ENCODE assay signal across 1 worm cellular context in the genomic region with DNA sequence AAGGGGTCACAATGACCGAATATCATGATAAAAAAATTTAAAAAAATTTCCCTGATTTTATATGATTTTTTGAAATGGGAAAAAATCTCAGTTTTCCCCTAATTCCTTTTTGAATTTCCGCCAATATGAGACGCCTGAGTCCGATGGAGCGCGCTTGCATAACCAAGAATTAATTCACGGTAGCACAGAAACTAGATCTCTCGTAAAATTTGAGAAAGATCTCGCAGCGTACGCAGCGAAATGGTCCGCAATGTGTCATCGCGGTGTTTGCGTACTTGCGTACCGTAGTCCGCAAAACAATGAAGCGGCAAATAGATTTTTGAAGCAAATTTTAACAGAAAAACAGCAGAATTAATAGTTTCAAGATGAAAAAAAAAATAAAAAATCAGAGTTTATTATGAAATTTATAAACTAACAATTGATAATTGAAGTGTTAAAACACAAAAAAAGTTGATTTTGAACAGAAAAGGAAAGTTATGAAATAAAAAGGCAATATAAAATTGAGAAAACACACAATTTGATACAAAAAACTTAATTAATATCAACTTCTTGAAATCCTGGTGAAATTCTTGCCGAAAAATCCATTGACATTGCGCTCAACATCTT.
TF ChIP-seq lines count a peak whose summit lies in the region.

No protein-coding gene starts in this region.

TF ChIP-seq in whole organism, L1 larva, 84 proteins besides CTCF, POLR2A, EP300 and RAD21 (continued from another document):
- TF ChIP-seq swsn-7 (tag; optimal IDR thresholded peaks at IDR 0.05; lab: Kevin White, UChicago) (peak; percentile 37), F16B12.6 (tag; optimal IDR thresholded peaks at IDR 0.05; lab: Kevin White, UChicago) (peak; percentile 49), lin-35 (GFP tag; optimal IDR thresholded peaks at IDR 0.05; lab: Kevin White, UChicago) (peak; percentile 48 to 70), mab-9 (GFP tag; IDR thresholded peaks at IDR 0.05; lab: Robert Waterston, UW) (peak; percentile 84), fkh-8 (tag; optimal IDR thresholded peaks at IDR 0.05; lab: Kevin White, UChicago) (peak; percentile 19), ceh-88 (GFP tag; IDR thresholded peaks at IDR 0.05; lab: Robert Waterston, UW) (peak; percentile 84), nhr-47 (tag; optimal IDR thresholded peaks at IDR 0.05; lab: Kevin White, UChicago) (peak; percentile 73), efl-1 (optimal IDR thresholded peaks at IDR 0.05; lab: Kevin White, UChicago) (peak; percentile 62 to 75), efl-1 (GFP tag; optimal IDR thresholded peaks at IDR 0.05 in 1 of 2; lab: Kevin White, UChicago) (peak; percentile 69 to 96)
